Worm (Caenorhabditis elegans): ENCODE measurements around the gene sdz-12.

The sdz-12 gene

ce11 chrII:3694664-3695063 is 37.0 kb downstream of the sdz-12 start, which contains the start of gene srx-102:
Gene srx-102, minus strand, starts transcription at chrII:3694764.
- TF ChIP-seq ceh-45 (GFP tag; IDR thresholded peaks at IDR 0.05) (no peak), K09A11.1 (tag; optimal IDR thresholded peaks at IDR 0.05; ENCODE audit: insufficient read depth) (no peak), unc-3 (GFP tag; conservative IDR thresholded peaks at IDR 0.05) (no peak), unc-3 (tag; optimal IDR thresholded peaks at IDR 0.05) (no peak), che-1 (tag; optimal IDR thresholded peaks at IDR 0.05) (no peak), tbx-7 (tag; optimal IDR thresholded peaks at IDR 0.05) (no peak), unc-42 (tag; optimal IDR thresholded peaks at IDR 0.05) (no peak), ceh-6 (GFP tag; optimal IDR thresholded peaks at IDR 0.05) (no peak), ceh-22 (tag; optimal IDR thresholded peaks at IDR 0.05) (no peak), rnt-1 (tag; optimal IDR thresholded peaks at IDR 0.05) (no peak)

ce11 chrII:3690646-3691045 is 41.0 kb downstream of the sdz-12 start, which contains the start of gene srx-101:
Gene srx-101, minus strand, starts transcription at chrII:3690746.
- no peak for TF ChIP-seq pat-9 (tag; optimal IDR thresholded peaks at IDR 0.05)
- no peak for TF ChIP-seq pha-4 (tag; optimal IDR thresholded peaks at IDR 0.05)
- no peak for TF ChIP-seq fkh-6 (tag; optimal IDR thresholded peaks at IDR 0.05)
- no peak for TF ChIP-seq ceh-34 (tag; optimal IDR thresholded peaks at IDR 0.05)
- TF ChIP-seq T23F11.4 (GFP tag; optimal IDR thresholded peaks at IDR 0.05) = no peak
- TF ChIP-seq pqm-1 (tag; optimal IDR thresholded peaks at IDR 0.05) = no peak
- no peak for TF ChIP-seq pros-1 (tag; optimal IDR thresholded peaks at IDR 0.05)
- no peak for TF ChIP-seq sdc-2 (tag; optimal IDR thresholded peaks at IDR 0.05)
- TF ChIP-seq ceh-48 (tag; optimal IDR thresholded peaks at IDR 0.05) = no peak
- TF ChIP-seq unc-86 (tag; optimal IDR thresholded peaks at IDR 0.05) = no peak
- no peak for TF ChIP-seq hlh-8 (tag; optimal IDR thresholded peaks at IDR 0.05)
- no peak for TF ChIP-seq ceh-22 (tag; optimal IDR thresholded peaks at IDR 0.05)
- no peak for TF ChIP-seq ceh-31 (tag; optimal IDR thresholded peaks at IDR 0.05)
- no peak for TF ChIP-seq sox-4 (tag; optimal IDR thresholded peaks at IDR 0.05)
- TF ChIP-seq ceh-24 (tag; optimal IDR thresholded peaks at IDR 0.05) = no peak
- no peak for TF ChIP-seq ahr-1 (tag; optimal IDR thresholded peaks at IDR 0.05)

ce11 chrII:3688333-3688732 is 43.3 kb downstream of the sdz-12 start, which contains the start of gene ifas-1:
Gene ifas-1, minus strand, starts transcription at chrII:3688719.
- TF ChIP-seq zip-5 (tag; optimal IDR thresholded peaks at IDR 0.05) (no peak), gmeb-2 (tag; optimal IDR thresholded peaks at IDR 0.05) (no peak), ahr-1 (tag; optimal IDR thresholded peaks at IDR 0.05) (no peak), hlh-6 (tag; optimal IDR thresholded peaks at IDR 0.05) (no peak), pros-1 (tag; optimal IDR thresholded peaks at IDR 0.05) (no peak), odd-2 (tag; optimal IDR thresholded peaks at IDR 0.05) (no peak), ref-2 (tag; optimal IDR thresholded peaks at IDR 0.05) (no peak), che-1 (tag; optimal IDR thresholded peaks at IDR 0.05) (no peak), K09A11.1 (tag; optimal IDR thresholded peaks at IDR 0.05; ENCODE audit: insufficient read depth) (no peak), sdc-2 (tag; optimal IDR thresholded peaks at IDR 0.05) (no peak), sox-4 (tag; optimal IDR thresholded peaks at IDR 0.05) (no peak), T23F11.4 (GFP tag; optimal IDR thresholded peaks at IDR 0.05) (no peak)

- TF ChIP-seq npax-4 (tag; optimal IDR thresholded peaks at IDR 0.05) (no peak), eyg-1 (tag; optimal IDR thresholded peaks at IDR 0.05) (no peak), hlh-30 (tag; optimal IDR thresholded peaks at IDR 0.05; ENCODE audit: insufficient read depth) (no peak), T23F11.4 (GFP tag; optimal IDR thresholded peaks at IDR 0.05) (no peak)
Observed at ce11 chrII:3684487-3685067, 47.0 kb downstream of the sdz-12 start.

ce11 chrII:3682770-3683234 is 48.8 kb downstream of the sdz-12 start, which contains the start of gene F19B10.1:
Gene F19B10.1, plus strand, starts transcription at chrII:3683184.
- TF ChIP-seq ceh-18 (tag; optimal IDR thresholded peaks at IDR 0.05) (peak; percentile 11), unc-55 (GFP tag; optimal IDR thresholded peaks at IDR 0.05) (peak; percentile 62), hlh-30 (tag; optimal IDR thresholded peaks at IDR 0.05; ENCODE audit: insufficient read depth) (peak; percentile 94), sox-2 (GFP tag; IDR thresholded peaks at IDR 0.05) (no peak), pros-1 (tag; optimal IDR thresholded peaks at IDR 0.05) (no peak), nfya-1 (tag; optimal IDR thresholded peaks at IDR 0.05) (peak; percentile 39), unc-42 (tag; optimal IDR thresholded peaks at IDR 0.05) (peak; percentile 14), unc-3 (GFP tag; conservative IDR thresholded peaks at IDR 0.05) (no peak), unc-3 (tag; optimal IDR thresholded peaks at IDR 0.05) (no peak), sox-4 (tag; optimal IDR thresholded peaks at IDR 0.05) (no peak)

All from whole organism, late embryonic.